Worm (Caenorhabditis elegans): ENCODE measurements around the gene F44E5.4.

ce11 chrII:11732513-11732912, 26.6 kb downstream of the F44E5.4 start, which contains the start of gene F13D12.8:
- no peak for TF ChIP-seq him-1 (tag; optimal IDR thresholded peaks at IDR 0.05)
- TF ChIP-seq dao-5 (tag; optimal IDR thresholded peaks at IDR 0.05) = no peak
- no peak for TF ChIP-seq W03F9.2 (tag; optimal IDR thresholded peaks at IDR 0.05)

Data from whole organism, L4/young adult.